Worm (Caenorhabditis elegans): ENCODE measurements around the gene Y43F8C.23.
A peak's percentile ranks its signal among the peaks of the same experiment; 100 is the strongest.
"Not testable (repeated sequence)": the region's sequence is repeated elsewhere in the genome, so short reads cannot be mapped to it uniquely, and the experiment has no call there.

The Y43F8C.23 gene

ce11 chrV:19710514-19710913, 1.0 kb downstream of the Y43F8C.23 start, which contains the start of gene Y43F8C.15:
TSS of gene Y43F8C.15 (minus strand) at chrV:19710614.
- not testable (repeated sequence) for TF ChIP-seq alr-1 (tag; optimal IDR thresholded peaks at IDR 0.05); sma-3 (GFP tag; optimal IDR thresholded peaks at IDR 0.05); Y55F3AM.14 (GFP tag; optimal IDR thresholded peaks at IDR 0.05)

ce11 chrV:19708849-19709248, 2.7 kb downstream of the Y43F8C.23 start, which contains the start of gene srv-3:
TSS of gene srv-3 (minus strand) at chrV:19708949.
- TF ChIP-seq R02D3.7 (tag; optimal IDR thresholded peaks at IDR 0.05) (no peak), lsy-2 (tag; optimal IDR thresholded peaks at IDR 0.05) (no peak), C34F6.9 (tag; optimal IDR thresholded peaks at IDR 0.05) (no peak), nhr-6 (tag; optimal IDR thresholded peaks at IDR 0.05) (no peak), blmp-1 (tag; optimal IDR thresholded peaks at IDR 0.05; ENCODE audit: insufficient read depth) (no peak), lin-13 (GFP tag; optimal IDR thresholded peaks at IDR 0.05) (no peak), snpc-4 (tag; optimal IDR thresholded peaks at IDR 0.05) (no peak), elt-1 (tag; optimal IDR thresholded peaks at IDR 0.05) (no peak), ZK546.5 (tag; optimal IDR thresholded peaks at IDR 0.05) (no peak), Y55F3AM.14 (GFP tag; optimal IDR thresholded peaks at IDR 0.05) (no peak), fos-1 (tag; optimal IDR thresholded peaks at IDR 0.05) (no peak), sma-9 (GFP tag; optimal IDR thresholded peaks at IDR 0.05) (no peak), sma-9 (tag; optimal IDR thresholded peaks at IDR 0.05) (no peak)

DNA sequence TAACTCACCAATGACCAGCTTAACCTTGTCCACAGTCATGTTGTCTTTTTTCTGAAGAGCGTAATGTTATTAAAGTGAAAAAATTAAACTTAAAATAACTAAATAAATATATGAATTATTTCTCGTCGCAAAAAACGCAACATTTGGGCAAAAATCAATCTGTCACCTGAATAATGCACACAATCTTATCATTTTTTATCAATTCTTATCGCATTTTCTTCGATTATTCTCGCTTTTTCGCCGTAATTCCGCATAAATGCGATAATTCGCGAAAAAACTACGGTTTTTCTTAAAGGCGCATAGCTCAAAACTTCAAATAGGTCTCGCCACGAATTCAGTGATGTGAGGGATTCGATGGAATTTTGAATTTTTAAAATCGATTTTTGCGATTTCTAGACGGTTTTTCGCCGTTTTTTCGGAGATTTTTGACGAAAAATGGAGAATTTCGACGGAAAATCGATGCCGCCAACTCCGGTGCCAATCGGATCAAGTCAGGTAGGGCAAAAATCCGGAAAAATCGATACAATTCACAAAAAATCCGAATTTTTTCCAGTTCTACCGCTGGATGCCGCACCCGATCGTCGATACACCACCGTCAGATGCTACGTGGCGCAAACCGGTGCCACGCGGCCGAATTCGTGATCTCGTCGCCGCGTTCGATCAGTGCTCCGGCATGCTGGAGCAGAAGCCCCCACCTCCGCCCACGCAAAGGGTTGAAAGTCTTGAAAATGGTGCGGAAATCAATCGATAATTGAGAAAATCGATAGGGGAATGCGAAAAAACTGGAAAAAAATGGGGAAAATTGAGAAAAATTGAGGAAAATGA, 14.0 kb downstream of the Y43F8C.23 start, which contains the start of the genes Y43F8C.13 and ani-3:
TSS of gene Y43F8C.13 (minus strand) at position 51 of the 825 bp plus-strand sequence.
TSS of gene ani-3 (plus strand) at position 385 of the 825 bp plus-strand sequence.
- TF ChIP-seq fos-1 (tag; optimal IDR thresholded peaks at IDR 0.05) (peak; percentile 80), mdl-1 (tag; optimal IDR thresholded peaks at IDR 0.05) (no peak)

- TF ChIP-seq Y55F3AM.14 (GFP tag; optimal IDR thresholded peaks at IDR 0.05) (no peak), peb-1 (tag; optimal IDR thresholded peaks at IDR 0.05) (no peak), unc-62 (GFP tag; optimal IDR thresholded peaks at IDR 0.05) (no peak), lin-39 (tag; optimal IDR thresholded peaks at IDR 0.05) (no peak)
Observed at ce11 chrV:19691954-19692353, 19.6 kb downstream of the Y43F8C.23 start.

DNA sequence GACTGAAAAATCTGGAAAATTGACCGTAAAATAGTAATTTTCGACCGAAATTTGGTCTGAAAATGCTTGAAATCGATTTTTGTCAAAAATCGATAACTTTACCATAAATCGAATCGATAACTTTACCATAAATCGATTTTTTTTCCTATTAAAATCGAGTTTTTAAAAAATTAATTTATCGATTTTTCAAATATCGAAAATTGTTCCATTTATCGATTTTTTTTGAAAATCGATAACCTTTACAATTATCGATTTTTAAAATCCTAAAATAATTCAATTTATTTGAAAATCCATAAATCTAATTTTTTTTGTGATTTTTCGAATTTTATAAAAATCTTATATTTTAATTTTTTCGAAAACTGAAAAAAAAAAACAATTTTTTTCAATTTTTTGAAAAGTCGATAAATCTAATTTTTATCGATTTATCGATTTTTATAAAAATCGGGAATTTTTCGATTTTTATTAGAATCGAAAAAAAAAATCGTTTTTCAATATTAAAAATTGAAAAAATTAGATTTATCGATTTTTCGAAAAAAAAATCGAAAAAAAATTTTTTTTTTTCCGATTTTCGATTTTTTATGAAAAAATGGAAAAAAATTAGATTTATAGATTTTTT, 20.2 kb downstream of the Y43F8C.23 start:
- TF ChIP-seq elt-1 (tag; optimal IDR thresholded peaks at IDR 0.05) (no peak), unc-55 (GFP tag; optimal IDR thresholded peaks at IDR 0.05) (no peak), elt-3 (tag; optimal IDR thresholded peaks at IDR 0.05) (no peak), lin-11 (tag; optimal IDR thresholded peaks at IDR 0.05) (no peak), egl-27 (tag; optimal IDR thresholded peaks at IDR 0.05) (no peak), ztf-1 (GFP tag; conservative IDR thresholded peaks at IDR 0.05) (no peak), nhr-10 (tag; optimal IDR thresholded peaks at IDR 0.05) (no peak), nhr-11 (tag; optimal IDR thresholded peaks at IDR 0.05) (no peak), crh-2 (tag; optimal IDR thresholded peaks at IDR 0.05) (no peak), ceh-16 (tag; optimal IDR thresholded peaks at IDR 0.05) (no peak), nhr-129 (tag; optimal IDR thresholded peaks at IDR 0.05) (no peak), zag-1 (tag; optimal IDR thresholded peaks at IDR 0.05) (no peak), fos-1 (tag; optimal IDR thresholded peaks at IDR 0.05) (no peak), ZK546.5 (tag; optimal IDR thresholded peaks at IDR 0.05) (no peak), R02D3.7 (tag; optimal IDR thresholded peaks at IDR 0.05) (no peak), Y55F3AM.14 (GFP tag; optimal IDR thresholded peaks at IDR 0.05) (no peak), skn-1 (tag; optimal IDR thresholded peaks at IDR 0.05) (no peak), sma-9 (GFP tag; optimal IDR thresholded peaks at IDR 0.05) (no peak), sma-9 (tag; optimal IDR thresholded peaks at IDR 0.05) (no peak), mdl-1 (tag; optimal IDR thresholded peaks at IDR 0.05) (no peak)

Measured in whole organism, L2 larva.